Worm (Caenorhabditis elegans) whole organism, L4 larva: ENCODE measurements around the gene B0365.9.

ENCODE experiments used
- F10B5.3 ChIP-seq: sonication (generic microtip); optimal IDR thresholded peaks from 2 replicates; lab custom pipeline; 2016; ENCODE audit warnings: mild to moderate bottlenecking, missing genetic modification characterization, missing compliant biosample characterization
- F37D6.2 ChIP-seq: sonication (generic microtip); optimal IDR thresholded peaks from 2 replicates; lab custom pipeline; 2016; ENCODE audit warnings: mild to moderate bottlenecking, missing genetic modification characterization, missing compliant biosample characterization
- T20F7.1 ChIP-seq: fragments of 200-800 bp; sonication (Bioruptor generic); optimal IDR thresholded peaks from 2 replicates; lab custom pipeline; 2018; ENCODE audit warnings: mild to moderate bottlenecking, missing genetic modification characterization, missing compliant biosample characterization
- ama-1 ChIP-seq: fragments of 150-350 bp; optimal IDR thresholded peaks from 2 replicates; lab custom pipeline; 2014; ENCODE audit warnings: inconsistent platforms, mixed read lengths
- dve-1 ChIP-seq: sonication (generic microtip); optimal IDR thresholded peaks from 2 replicates; lab custom pipeline; 2017; ENCODE audit warnings: antibody characterized with exemption, mild to moderate bottlenecking, missing genetic modification characterization, missing compliant biosample characterization; ENCODE audit not compliant: insufficient read depth
- hif-1 ChIP-seq, 2 experiments: sonication (generic microtip); optimal IDR thresholded peaks; 2 replicates each; lab custom pipeline; 2016 to 2017; ENCODE audit warnings: missing compliant biosample characterization in 2 of 2, missing genetic modification characterization in 2 of 2, missing genetic modification reagents in 2 of 2, missing genotype in 2 of 2, mild to moderate bottlenecking in 1 of 2
- jun-1 ChIP-seq: fragments of 150-350 bp; optimal IDR thresholded peaks from 2 replicates; lab custom pipeline; 2014; ENCODE audit warnings: missing biosample characterization, missing genetic modification reagents, missing genetic modification characterization
- lin-13 ChIP-seq: fragments of 150-350 bp; optimal IDR thresholded peaks from 2 replicates; lab custom pipeline; 2014; ENCODE audit warnings: missing biosample characterization, missing genetic modification reagents, missing genetic modification characterization
- lin-39 ChIP-seq: fragments of 150-350 bp; optimal IDR thresholded peaks from 2 replicates; lab custom pipeline; 2014; ENCODE audit warnings: missing biosample characterization, missing genetic modification reagents, missing genetic modification characterization
- mep-1 ChIP-seq: fragments of 150-350 bp; sonication (generic microtip); optimal IDR thresholded peaks from 3 replicates; lab custom pipeline; 2014; ENCODE audit warnings: missing biosample characterization, missing genetic modification characterization
- mxl-2 ChIP-seq: fragments of 200-800 bp; sonication (Bioruptor generic); conservative IDR thresholded peaks from 2 replicates; pipeline ENCODE4 v1.3.6; 2022; ENCODE audit warnings: missing genetic modification reagents, missing genetic modification characterization, missing compliant biosample characterization
- pha-4 ChIP-seq, 2 experiments: fragments of 150-350 bp in 1 of 2; fragments of 200-800 bp in 1 of 2; sonication (Bioruptor generic) in 1 of 2; IDR thresholded peaks in 1 of 2; optimal IDR thresholded peaks in 1 of 2; 2 replicates each; pipeline versions ENCODE4 v1.3.6 to Lab custom; 2014 to 2022; ENCODE audit warnings: missing genetic modification characterization in 2 of 2, missing genetic modification reagents in 2 of 2, missing biosample characterization in 1 of 2, missing compliant biosample characterization in 1 of 2
- tag-97 ChIP-seq: fragments of 200-800 bp; sonication (Bioruptor generic); IDR thresholded peaks from 2 replicates; pipeline ENCODE4 v1.3.6; 2022; ENCODE audit warnings: missing genetic modification characterization, missing compliant biosample characterization
- unc-62 ChIP-seq, 3 experiments: fragments of 150-350 bp in 1 of 3; sonication (generic microtip); optimal IDR thresholded peaks in 2 of 3; peaks in 1 of 3; 1 replicate in 1 of 3; 2 replicates in 2 of 3; lab custom pipeline; 2014 to 2017; ENCODE audit warnings: missing biosample characterization in 3 of 3, missing genetic modification characterization in 3 of 3, missing genetic modification reagents in 3 of 3, missing genotype in 1 of 3

DNA sequence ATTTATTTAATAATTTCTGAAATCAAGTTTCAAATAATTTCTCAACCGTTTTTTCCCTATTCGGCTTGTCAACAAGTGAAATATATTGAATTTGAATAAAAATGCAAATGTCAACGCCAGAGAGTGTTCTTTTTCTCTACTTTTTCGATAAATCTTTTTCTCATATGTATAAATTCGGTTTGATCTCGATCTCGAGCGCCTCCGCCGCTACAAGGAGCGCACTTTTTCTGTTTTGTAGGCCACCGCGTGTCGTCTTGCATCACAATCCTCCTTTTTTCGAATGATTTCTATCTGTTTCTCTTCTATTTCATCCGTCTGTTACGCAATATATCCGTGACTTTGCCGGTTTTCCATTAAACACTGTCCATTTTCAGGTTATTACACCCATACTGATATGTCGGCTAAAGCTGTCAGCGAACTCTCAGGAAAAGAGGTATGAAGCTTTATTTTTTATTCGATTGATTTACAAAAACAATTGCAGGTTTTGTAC, 17.2 kb downstream of the B0365.9 start, which contains the start of gene acly-2:
- TF ChIP-seq unc-62 (GFP tag; optimal IDR thresholded peaks at IDR 0.05 in 1 of 2; lab: Kevin White, UChicago) (no peak), unc-62 (tag; optimal IDR thresholded peaks at IDR 0.05; lab: Kevin White, UChicago) (no peak), T20F7.1 (GFP tag; lab: Kevin White, UChicago) (no peak), mxl-2 (GFP tag; lab: Robert Waterston, UW) (no peak), mep-1 (no peak), lin-13 (no peak), dve-1 (tag; lab: Kevin White, UChicago) (no peak), tag-97 (no peak), ama-1 (lab: Kevin White, UChicago) (no peak), lin-39 (tag; lab: Kevin White, UChicago) (no peak), hif-1 (tag; optimal IDR thresholded peaks at IDR 0.05; lab: Kevin White, UChicago) (no peak), F10B5.3 (no peak), pha-4 (GFP tag; IDR thresholded peaks at IDR 0.05; lab: Robert Waterston, UW) (no peak), pha-4 (tag; optimal IDR thresholded peaks at IDR 0.05; lab: Kevin White, UChicago) (no peak), F37D6.2 (no peak), jun-1 (tag; lab: Kevin White, UChicago) (no peak)
